Fruit fly (Drosophila melanogaster) S2 (cell line): ENCODE data around the gene Mst89B.

Experiments used
- CG8478 ChIP-seq: fragments of >200 bp; optimal IDR thresholded peaks from 2 replicates; lab custom pipeline; 2018
- CTCF ChIP-seq, 2 experiments: fragments of >200 bp; optimal IDR thresholded peaks; 2 replicates each; lab custom pipeline; 2018

The Mst89B gene

DNA sequence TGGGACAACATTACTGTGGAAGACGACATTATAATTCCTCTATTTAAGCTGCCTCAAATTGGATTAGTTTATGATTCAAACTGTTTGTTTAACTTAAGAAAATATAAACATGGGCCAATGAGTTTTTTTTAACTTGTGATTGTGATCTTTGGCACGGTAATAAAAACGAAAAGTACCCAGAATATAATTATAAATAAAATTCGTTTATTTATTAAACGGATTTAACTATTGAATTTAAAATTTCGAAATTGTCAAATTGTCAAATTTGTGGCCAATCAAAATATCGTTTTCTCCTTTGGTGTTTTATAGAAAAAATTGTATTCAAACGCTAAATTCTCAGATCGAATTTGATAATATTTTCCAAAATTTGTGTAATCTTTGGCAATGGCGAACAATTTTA, at the start of gene Mst89B:
Mst89B (plus strand) TSS at position 301 of the 400 bp plus-strand sequence.
- TF ChIP-seq CG8478 (lab: Kevin White, UChicago) (no peak), CTCF (optimal IDR thresholded peaks at IDR 0.05; lab: Kevin White, UChicago) (no peak)

DNA sequence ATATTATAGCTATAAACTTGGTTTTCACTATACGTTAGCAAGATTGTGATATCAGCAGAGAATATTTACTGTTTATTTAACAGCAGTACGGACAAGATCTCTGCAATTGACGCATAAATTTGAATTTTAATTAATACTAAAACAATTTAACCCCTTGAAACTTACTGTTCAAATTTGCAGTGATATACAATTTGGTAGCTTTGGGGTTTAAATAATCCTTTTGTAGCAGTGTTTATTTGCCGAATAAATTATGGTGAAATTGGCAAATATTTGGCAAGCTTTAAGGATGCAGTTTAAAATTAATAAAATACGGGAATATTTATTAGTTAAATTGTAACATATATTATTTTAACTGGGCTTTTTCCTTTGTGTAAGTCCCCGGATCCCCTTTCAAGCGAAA, 49.4 kb upstream of the Mst89B start:
- TF ChIP-seq CG8478 (lab: Kevin White, UChicago) (no peak), CTCF (optimal IDR thresholded peaks at IDR 0.05; lab: Kevin White, UChicago) (no peak)

DNA sequence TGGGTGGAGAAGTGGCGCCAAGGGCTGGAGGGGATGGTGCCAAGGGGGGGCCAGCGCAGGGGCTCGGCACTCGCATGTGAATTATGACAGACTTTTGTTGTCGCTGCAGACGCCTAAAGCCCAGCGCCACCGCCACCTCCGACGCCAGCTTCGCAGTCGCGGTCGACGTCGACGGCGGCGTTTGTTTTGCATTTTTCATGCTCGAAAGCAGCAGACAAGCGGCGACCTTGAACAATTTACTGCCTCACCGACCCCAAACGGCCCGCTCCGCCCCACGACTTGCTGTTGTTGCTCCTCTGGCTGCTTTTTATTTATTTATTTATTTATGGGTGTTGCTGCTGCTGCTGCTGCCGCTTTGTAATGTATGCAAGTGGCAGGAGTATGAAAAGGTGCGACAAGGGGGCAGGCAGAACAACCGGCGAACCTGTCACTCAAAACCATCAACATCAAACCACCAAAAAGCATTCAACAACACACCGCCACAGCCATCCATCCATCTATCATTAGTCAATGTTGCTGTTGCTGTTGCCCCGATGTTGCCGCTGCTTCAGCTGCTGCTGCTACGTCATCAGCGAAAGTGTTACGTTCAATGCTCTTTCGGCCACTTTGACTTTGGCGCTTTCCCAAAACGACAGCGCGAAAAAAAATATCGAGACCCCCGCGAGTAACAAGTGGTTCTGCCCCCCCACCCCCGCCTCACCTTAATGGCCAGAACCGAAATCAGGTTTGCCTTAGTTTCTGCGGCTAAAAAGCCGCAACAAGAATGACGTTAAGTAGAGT, 48.4 kb upstream of the Mst89B start:
- TF ChIP-seq CG8478 (lab: Kevin White, UChicago) (no peak), CTCF (optimal IDR thresholded peaks at IDR 0.05; lab: Kevin White, UChicago) (no peak)

DNA sequence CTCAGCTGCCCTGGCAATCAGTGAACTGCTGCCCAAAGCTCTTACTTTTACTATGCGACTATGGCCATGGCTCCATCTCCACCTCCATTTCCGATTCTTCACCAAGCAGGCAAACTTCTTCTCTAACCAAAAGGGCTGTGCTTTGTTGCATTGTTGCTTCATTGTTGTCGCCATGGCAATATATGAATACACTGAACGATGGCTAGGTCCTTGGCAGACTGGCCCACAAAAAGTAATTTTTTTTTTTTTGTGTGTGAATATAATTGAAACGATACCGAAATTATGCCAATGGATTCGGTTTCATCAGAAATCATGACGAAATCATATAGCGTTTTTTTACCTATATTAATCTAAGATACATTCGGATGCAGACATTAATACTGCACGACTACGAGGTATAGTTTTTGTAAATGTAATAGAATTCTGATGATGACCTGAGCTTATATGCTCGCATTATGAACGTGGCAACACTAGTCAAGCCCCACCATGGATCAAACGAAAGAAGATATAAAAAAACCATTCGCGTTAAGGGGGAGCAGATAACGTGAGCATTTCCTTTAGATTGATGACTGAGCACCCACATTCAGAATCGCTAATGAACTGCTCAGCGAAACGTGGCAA, 46.7 kb upstream of the Mst89B start:
- no peak for TF ChIP-seq CTCF (optimal IDR thresholded peaks at IDR 0.05; lab: Kevin White, UChicago)
- no peak for TF ChIP-seq CG8478 (lab: Kevin White, UChicago)

DNA sequence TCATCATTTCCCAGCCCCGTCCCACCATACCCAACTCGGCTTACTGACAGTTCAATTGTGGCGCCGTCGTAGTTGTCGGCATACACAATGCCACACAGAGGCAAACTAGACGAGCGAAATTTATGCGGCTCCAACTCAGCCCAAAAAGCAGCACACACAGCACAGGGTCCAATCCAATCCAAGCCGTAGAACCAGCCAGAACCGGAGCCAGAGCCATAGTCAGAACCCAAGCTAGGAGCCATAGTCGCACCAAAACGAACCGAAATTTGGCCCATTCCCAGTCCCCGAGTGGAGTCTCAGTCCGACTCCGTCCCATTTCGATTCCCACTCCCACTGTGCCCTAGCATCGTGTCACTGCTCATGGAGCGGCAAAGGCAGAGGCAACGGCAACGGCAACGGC, 46.0 kb upstream of the Mst89B start:
- no peak for TF ChIP-seq CTCF (optimal IDR thresholded peaks at IDR 0.05; lab: Kevin White, UChicago)
- TF ChIP-seq CG8478 (lab: Kevin White, UChicago), result no peak

DNA sequence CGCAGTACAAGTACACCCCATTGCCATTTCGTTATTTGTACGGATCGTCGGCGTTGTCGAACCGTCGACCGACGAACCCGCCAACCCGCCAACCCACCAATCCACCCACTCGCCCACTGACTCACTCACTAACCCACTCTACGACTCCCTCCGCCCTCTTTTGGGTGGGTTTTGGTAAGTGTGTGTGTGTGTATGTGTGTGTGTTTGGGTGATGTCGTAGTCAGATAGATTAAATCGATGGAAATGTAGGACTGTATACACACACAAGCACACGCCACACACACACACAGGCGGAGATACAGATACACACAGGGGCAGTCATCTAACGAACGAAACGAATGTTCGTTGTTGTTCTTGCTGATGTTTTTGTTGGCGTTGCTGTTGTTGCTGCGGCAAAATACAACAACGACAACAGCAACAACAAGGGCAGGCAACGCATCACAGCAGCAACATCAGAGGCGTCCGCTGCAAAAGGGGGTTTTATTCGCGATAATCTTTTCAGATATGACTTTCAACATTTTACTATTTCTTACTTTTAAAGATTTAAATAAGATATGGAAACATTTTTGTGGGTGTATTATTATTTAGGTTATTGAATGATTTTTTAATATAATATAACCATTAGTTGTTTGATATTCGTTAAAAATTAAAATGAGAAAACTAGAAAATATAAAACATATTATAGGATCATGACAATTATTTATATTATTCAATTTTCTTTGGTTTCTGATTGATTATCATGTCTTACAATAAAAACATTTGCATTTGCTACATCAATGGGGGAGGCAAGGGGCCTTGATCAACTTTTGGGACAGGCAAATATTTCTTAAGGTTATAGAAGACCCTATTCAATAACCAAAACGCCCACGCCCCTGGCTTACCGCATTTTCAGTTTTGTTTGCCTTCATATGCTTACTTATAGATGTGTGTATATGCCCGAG, 45.2 kb upstream of the Mst89B start:
- no peak for TF ChIP-seq CG8478 (lab: Kevin White, UChicago)
- no peak for TF ChIP-seq CTCF (optimal IDR thresholded peaks at IDR 0.05; lab: Kevin White, UChicago)

DNA sequence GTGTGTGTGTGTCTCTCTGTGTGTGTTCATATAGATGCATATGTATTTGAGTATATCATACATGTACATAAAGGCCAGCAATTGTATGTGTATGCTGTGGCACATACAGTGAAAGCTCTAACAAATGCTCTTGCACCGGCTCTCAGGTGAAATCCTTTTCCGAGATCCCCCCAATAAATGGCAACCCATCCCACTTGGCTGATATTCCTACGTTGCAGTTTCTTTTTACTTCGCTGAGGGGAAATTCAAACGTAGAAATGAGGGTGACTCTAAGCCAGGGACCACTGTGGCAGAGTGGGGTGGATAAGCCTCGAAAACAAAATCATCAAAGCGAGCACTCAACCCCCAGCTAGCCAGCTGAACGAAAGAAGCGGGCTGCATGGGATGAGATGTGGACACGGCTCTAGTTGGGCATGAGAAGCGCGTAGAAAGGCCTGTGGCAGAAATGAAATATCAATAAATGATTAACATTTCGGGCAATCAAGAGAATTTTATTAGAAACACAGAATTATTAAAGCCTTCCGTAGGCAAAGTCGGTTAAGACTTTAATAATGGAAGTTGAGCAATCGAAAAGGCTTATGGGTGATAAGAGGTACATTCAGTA, 44.4 kb upstream of the Mst89B start:
- TF ChIP-seq CTCF (optimal IDR thresholded peaks at IDR 0.05; lab: Kevin White, UChicago), result no peak
- TF ChIP-seq CG8478 (lab: Kevin White, UChicago), result no peak

DNA sequence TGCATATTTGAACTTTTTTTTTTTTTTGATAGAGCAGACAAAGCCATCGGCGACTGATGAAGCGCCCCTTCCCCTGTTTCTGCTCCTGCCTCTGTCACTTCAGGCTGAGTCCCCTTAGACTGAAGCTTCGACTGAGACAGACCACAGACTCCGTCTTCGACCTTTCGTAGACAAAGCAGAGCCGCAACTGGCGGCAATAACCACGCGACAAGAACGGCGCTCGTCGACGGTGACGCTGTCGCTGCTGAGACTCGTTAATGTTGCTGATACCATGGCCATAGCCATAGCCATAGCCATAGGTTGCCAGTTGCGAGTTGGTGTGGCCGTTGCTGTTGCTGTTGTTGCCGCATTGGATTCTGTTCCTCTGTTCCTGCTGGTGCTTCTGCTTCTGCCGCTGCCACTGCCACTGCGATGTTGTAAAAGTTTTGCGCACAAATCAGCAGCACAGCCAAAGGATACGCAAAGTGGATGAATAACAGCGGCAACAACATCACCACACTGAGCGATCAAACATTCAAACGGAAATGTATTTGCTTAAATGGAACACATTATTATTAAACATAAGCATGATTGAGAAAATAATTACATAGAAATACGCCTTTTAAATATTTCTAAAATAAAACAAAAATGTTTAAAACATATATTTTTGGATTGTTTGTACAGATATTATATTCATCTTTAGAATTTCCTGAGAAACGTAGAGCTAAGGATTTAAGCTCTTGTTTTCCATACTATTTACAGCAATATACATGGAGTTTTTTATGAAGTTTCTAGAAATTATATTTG, 43.4 kb upstream of the Mst89B start:
- TF ChIP-seq CG8478 (lab: Kevin White, UChicago) (no peak), CTCF (optimal IDR thresholded peaks at IDR 0.05; lab: Kevin White, UChicago) (no peak)

DNA sequence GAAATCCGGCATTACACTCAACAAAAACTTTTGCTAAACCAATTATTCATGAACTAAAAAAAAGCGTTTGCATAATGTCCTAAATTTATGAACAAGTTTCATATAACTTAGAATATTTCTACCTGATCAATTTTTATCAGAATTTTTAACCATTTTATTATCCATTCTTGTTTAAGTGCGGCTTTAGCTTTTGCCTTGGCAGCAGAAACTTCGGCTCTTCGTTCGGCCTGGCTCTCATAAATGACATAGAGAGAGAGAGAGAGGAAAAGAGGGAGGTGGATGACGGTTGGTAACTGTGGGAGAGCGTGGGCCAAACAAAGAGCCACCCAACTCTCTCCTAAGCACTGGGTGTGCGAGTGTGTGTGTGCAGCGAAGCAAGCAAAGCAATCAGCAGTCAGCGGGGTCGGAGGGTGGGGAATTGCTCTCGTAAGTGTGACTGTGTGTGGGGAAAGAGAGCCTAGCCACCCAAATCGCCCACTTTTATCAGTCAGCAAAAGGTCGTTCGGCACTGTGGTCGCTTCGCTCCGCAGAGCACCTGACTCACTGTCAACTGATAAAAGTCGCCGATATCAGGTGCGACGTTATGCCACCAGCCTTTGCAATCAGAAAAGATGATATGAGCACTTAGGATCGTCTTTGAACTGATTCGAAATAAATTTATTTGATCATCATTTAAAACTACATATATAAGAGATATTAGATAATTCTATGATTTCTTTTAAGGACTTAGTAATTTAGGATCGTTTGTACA, 42.2 kb upstream of the Mst89B start:
- TF ChIP-seq CTCF (optimal IDR thresholded peaks at IDR 0.05; lab: Kevin White, UChicago) (no peak), CG8478 (lab: Kevin White, UChicago) (no peak)

DNA sequence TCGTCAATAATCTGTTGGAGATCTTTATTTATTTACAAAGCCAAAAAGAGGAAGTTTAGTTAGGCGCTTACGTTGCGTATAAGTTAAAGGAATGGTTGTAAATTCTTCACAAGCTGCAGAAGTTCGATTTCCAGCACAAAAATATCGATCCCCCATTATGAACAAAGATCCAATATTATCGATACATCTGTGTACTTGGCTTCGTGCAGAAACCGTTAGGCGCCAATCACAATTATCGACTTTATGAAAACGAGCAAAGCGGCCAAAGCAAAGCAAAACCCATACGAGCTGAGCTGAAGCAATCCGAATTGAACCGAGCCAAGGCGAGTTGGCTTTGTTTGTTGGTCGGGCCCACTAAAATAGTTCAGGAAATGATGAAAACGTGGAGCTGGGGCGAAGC, 41.5 kb upstream of the Mst89B start, which contains the start of gene tara:
tara (plus strand) TSS at position 301 of the 400 bp plus-strand sequence.
- no peak for TF ChIP-seq CTCF (optimal IDR thresholded peaks at IDR 0.05; lab: Kevin White, UChicago)
- no peak for TF ChIP-seq CG8478 (lab: Kevin White, UChicago)

DNA sequence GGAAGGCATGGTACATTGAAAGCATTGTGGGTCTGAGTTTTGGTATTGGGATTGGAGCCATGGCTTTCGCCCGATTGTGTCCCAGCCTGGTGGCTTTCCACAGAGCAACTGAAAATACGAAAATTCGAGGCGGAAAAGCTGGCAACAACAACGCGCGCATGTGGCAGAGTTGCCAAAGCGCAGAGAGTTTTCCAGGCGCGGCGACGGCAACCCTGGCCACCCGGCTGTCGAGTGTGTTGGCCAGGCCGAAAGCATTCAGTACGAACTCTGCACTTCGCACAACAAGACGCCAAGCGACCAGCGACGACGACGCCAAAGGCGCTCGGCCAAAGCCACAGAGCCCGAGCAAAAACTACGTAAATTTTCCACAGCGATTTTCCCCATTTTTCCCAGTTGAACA, 41.1 kb upstream of the Mst89B start:
- no peak for TF ChIP-seq CTCF (optimal IDR thresholded peaks at IDR 0.05; lab: Kevin White, UChicago)
- TF ChIP-seq CG8478 (lab: Kevin White, UChicago), result no peak

DNA sequence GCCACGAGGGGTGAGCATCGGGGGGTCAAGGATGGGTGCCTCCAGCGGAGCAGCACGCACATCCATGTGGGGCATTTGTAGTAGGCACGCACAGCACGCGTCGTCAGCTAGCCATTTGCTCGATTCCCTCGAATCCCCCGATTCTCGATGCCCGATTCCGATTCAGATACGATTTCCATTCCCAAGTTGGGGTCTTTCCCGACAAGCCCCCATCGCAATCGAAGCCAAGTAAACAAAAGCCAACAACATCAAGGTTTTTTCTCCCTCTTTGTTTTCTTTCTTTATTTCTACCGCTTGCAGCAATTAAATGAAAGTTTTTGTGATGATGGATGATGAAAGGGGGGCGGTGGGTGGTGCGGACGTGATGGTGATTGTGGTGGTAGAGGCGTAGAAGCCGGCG, 39.7 kb upstream of the Mst89B start:
- TF ChIP-seq CTCF (optimal IDR thresholded peaks at IDR 0.05; lab: Kevin White, UChicago) (no peak), CG8478 (lab: Kevin White, UChicago) (no peak)
